Worm (Caenorhabditis elegans): Measurements from ENCODE around the gene F43D2.7.

- TF ChIP-seq ztf-11 (tag; optimal IDR thresholded peaks at IDR 0.05) (no peak), tbx-2 (tag; optimal IDR thresholded peaks at IDR 0.05) (no peak), fkh-10 (GFP tag; optimal IDR thresholded peaks at IDR 0.05) (no peak), nhr-237 (tag; optimal IDR thresholded peaks at IDR 0.05) (no peak)
Measured at ce11 chrV:14680014-14680413, 40.0 kb upstream of the F43D2.7 start, which contains the start of gene C47E8.3.

Data from whole organism, L3 larva.